Worm (Caenorhabditis elegans): ENCODE results near the gene ifta-1.

The ifta-1 gene

DNA sequence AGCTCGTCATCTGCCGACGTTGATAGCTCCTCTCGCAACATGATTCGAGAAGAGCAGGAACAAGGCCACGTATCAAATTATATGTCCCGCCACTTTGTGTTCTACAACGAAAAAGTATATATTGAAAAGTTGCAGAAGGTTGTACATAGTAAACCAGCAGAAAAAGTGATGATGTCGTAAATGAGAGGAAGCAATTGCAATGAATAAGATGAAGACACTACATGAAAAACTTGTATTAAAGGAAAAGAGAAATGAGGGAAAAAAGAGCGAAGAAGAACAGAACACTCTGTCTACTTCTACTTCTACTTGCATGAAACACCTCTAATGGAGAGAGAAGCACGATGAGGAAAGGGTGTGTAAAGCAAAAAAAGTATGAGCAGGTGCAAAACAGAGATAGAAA, 47.4 kb downstream of the ifta-1 start, which contains the start of gene T23F2.2:
Gene T23F2.2 (minus strand): TSS at position 101 of the 400 bp plus-strand sequence.
- no peak for TF ChIP-seq arid-1 (GFP tag; conservative IDR thresholded peaks at IDR 0.05)
- TF ChIP-seq Y5F2A.4 (GFP tag; optimal IDR thresholded peaks at IDR 0.05), result no peak
- TF ChIP-seq lsy-2 (tag; optimal IDR thresholded peaks at IDR 0.05), result no peak
- no peak for TF ChIP-seq daf-16 (GFP tag; optimal IDR thresholded peaks at IDR 0.05)
- TF ChIP-seq daf-16 (tag; optimal IDR thresholded peaks at IDR 0.05), result no peak
- TF ChIP-seq ceh-20 (GFP tag; IDR thresholded peaks at IDR 0.05), result no peak
- TF ChIP-seq saeg-2 (GFP tag; IDR thresholded peaks at IDR 0.05), result no peak
- no peak for TF ChIP-seq F10B5.3 (tag; optimal IDR thresholded peaks at IDR 0.05)
- TF ChIP-seq snpc-4 (tag; optimal IDR thresholded peaks at IDR 0.05), result no peak
- TF ChIP-seq ces-1 (GFP tag; optimal IDR thresholded peaks at IDR 0.05), result no peak
- no peak for TF ChIP-seq attf-4 (tag; optimal IDR thresholded peaks at IDR 0.05)
- no peak for TF ChIP-seq hlh-30 (tag; optimal IDR thresholded peaks at IDR 0.05; ENCODE audit: insufficient read depth)
- TF ChIP-seq F26F4.8 (GFP tag; conservative IDR thresholded peaks at IDR 0.05), result no peak
- no peak for TF ChIP-seq nhr-237 (tag; optimal IDR thresholded peaks at IDR 0.05)
- TF ChIP-seq hif-1 (tag; optimal IDR thresholded peaks at IDR 0.05), result no peak
- no peak for TF ChIP-seq php-3 (GFP tag; IDR thresholded peaks at IDR 0.05)
- TF ChIP-seq duxl-1 (tag; optimal IDR thresholded peaks at IDR 0.05; ENCODE audit: poor library complexity), result no peak
- no peak for TF ChIP-seq Y75B8A.6 (GFP tag; IDR thresholded peaks at IDR 0.05)
- TF ChIP-seq ceh-44 (GFP tag; IDR thresholded peaks at IDR 0.05), result no peak

All from whole organism, L4 larva.